Fruit fly (Drosophila melanogaster): ENCODE measurements around the gene Rbp6.

dm6 chr3L:17050661-17051452 is 187.2 kb downstream of the Rbp6 start:
- TF ChIP-seq dsf (GFP tag; optimal IDR thresholded peaks at IDR 0.05; ENCODE audit: borderline replicate concordance) (no peak), psq (GFP tag; optimal IDR thresholded peaks at IDR 0.05) (no peak)
